Worm (Caenorhabditis elegans): ENCODE results near the gene gldi-8.

ce11 chrIII:12614161-12614560 lies 14.6 kb upstream of the gldi-8 start:
- TF ChIP-seq nhr-77 (tag; optimal IDR thresholded peaks at IDR 0.05) (no peak), pqm-1 (tag; optimal IDR thresholded peaks at IDR 0.05) (no peak), unc-39 (tag; optimal IDR thresholded peaks at IDR 0.05) (no peak), egl-27 (tag; optimal IDR thresholded peaks at IDR 0.05) (no peak), fkh-10 (GFP tag; optimal IDR thresholded peaks at IDR 0.05) (no peak), pha-4 (tag; optimal IDR thresholded peaks at IDR 0.05) (peak; percentile 9), unc-62 (GFP tag; optimal IDR thresholded peaks at IDR 0.05) (no peak), elt-3 (tag; optimal IDR thresholded peaks at IDR 0.05) (no peak), fos-1 (tag; optimal IDR thresholded peaks at IDR 0.05) (no peak), ztf-11 (tag; optimal IDR thresholded peaks at IDR 0.05) (no peak), ceh-82 (tag; optimal IDR thresholded peaks at IDR 0.05) (no peak)

Data from whole organism, L3 larva.